Worm (Caenorhabditis elegans) whole organism, late embryonic: Measurements from ENCODE around the gene acl-13.

ENCODE experiments used
- C38D4.7 ChIP-seq: fragments of 200-800 bp; sonication (Bioruptor generic); optimal IDR thresholded peaks from 2 replicates; lab custom pipeline; 2018; ENCODE audit warnings: mild to moderate bottlenecking, missing genetic modification characterization, moderate library complexity, missing compliant biosample characterization
- K09A11.1 ChIP-seq: sonication (generic microtip); optimal IDR thresholded peaks from 2 replicates; lab custom pipeline; 2017; ENCODE audit warnings: antibody characterized with exemption, mild to moderate bottlenecking, missing genetic modification characterization, missing compliant biosample characterization; ENCODE audit not compliant: insufficient read depth
- T23F11.4 ChIP-seq: fragments of 200-800 bp; sonication (Bioruptor generic); optimal IDR thresholded peaks from 2 replicates; lab custom pipeline; 2018; ENCODE audit warnings: mild to moderate bottlenecking, missing genetic modification characterization, missing compliant biosample characterization
- Y22D7AL.16 ChIP-seq: sonication (generic microtip); optimal IDR thresholded peaks from 2 replicates; lab custom pipeline; 2016; ENCODE audit warnings: missing genetic modification characterization, missing compliant biosample characterization
- ahr-1 ChIP-seq: sonication (generic microtip); optimal IDR thresholded peaks from 2 replicates; lab custom pipeline; 2016; ENCODE audit warnings: missing genetic modification characterization, missing compliant biosample characterization
- ama-1 ChIP-seq: fragments of 150-350 bp; optimal IDR thresholded peaks from 2 replicates; lab custom pipeline; 2014
- ceh-14 ChIP-seq: sonication (generic microtip); optimal IDR thresholded peaks from 2 replicates; lab custom pipeline; 2016; ENCODE audit warnings: missing genotype, missing genetic modification characterization, missing compliant biosample characterization
- ceh-18 ChIP-seq: sonication (generic microtip); optimal IDR thresholded peaks from 2 replicates; lab custom pipeline; 2016; ENCODE audit warnings: missing genetic modification characterization, missing compliant biosample characterization
- ceh-19 ChIP-seq: fragments of 200-800 bp; sonication (Bioruptor generic); optimal IDR thresholded peaks from 2 replicates; lab custom pipeline; 2018; ENCODE audit warnings: mild to moderate bottlenecking, missing genetic modification characterization, missing compliant biosample characterization
- ceh-2 ChIP-seq: sonication (generic microtip); optimal IDR thresholded peaks from 2 replicates; lab custom pipeline; 2016; ENCODE audit warnings: missing genotype, missing genetic modification characterization, missing compliant biosample characterization
- ceh-22 ChIP-seq: sonication (generic microtip); optimal IDR thresholded peaks from 2 replicates; lab custom pipeline; 2017; ENCODE audit warnings: missing biosample characterization, missing genetic modification characterization
- ceh-24 ChIP-seq: sonication (generic microtip); optimal IDR thresholded peaks from 2 replicates; lab custom pipeline; 2016; ENCODE audit warnings: mild to moderate bottlenecking, missing genetic modification characterization, missing compliant biosample characterization
- ceh-30 ChIP-seq: fragments of 150-350 bp; optimal IDR thresholded peaks from 2 replicates; lab custom pipeline; 2014; ENCODE audit warnings: missing biosample characterization, missing genetic modification characterization
- ceh-31 ChIP-seq: sonication (generic microtip); optimal IDR thresholded peaks from 2 replicates; lab custom pipeline; 2016; ENCODE audit warnings: missing genetic modification characterization, missing compliant biosample characterization
- ceh-34 ChIP-seq: sonication (generic microtip); optimal IDR thresholded peaks from 2 replicates; lab custom pipeline; 2016; ENCODE audit warnings: mild to moderate bottlenecking, missing genetic modification characterization, missing compliant biosample characterization
- ceh-45 ChIP-seq: fragments of 200-800 bp; sonication (Bioruptor generic); IDR thresholded peaks from 2 replicates; pipeline ENCODE4 v1.3.6; 2022; ENCODE audit warnings: missing genetic modification reagents, missing genetic modification characterization, missing compliant biosample characterization
- ceh-48 ChIP-seq: sonication (generic microtip); optimal IDR thresholded peaks from 2 replicates; lab custom pipeline; 2016; ENCODE audit warnings: missing genetic modification characterization, inconsistent platforms, missing compliant biosample characterization
- ceh-9 ChIP-seq: sonication (generic microtip); optimal IDR thresholded peaks from 2 replicates; lab custom pipeline; 2016; ENCODE audit warnings: mild to moderate bottlenecking, missing genetic modification characterization, inconsistent platforms, missing compliant biosample characterization
- che-1 ChIP-seq: sonication (generic microtip); optimal IDR thresholded peaks from 2 replicates; lab custom pipeline; 2016; ENCODE audit warnings: mild to moderate bottlenecking, missing genetic modification characterization, missing compliant biosample characterization
- dve-1 ChIP-seq: sonication (generic microtip); optimal IDR thresholded peaks from 2 replicates; lab custom pipeline; 2017; ENCODE audit warnings: antibody characterized with exemption, mild to moderate bottlenecking, missing genetic modification characterization, missing compliant biosample characterization
- elt-2 ChIP-seq: sonication (generic microtip); optimal IDR thresholded peaks from 2 replicates; lab custom pipeline; 2016; ENCODE audit warnings: missing genetic modification reagents, missing genetic modification characterization, missing compliant biosample characterization
- elt-4 ChIP-seq: sonication (generic microtip); optimal IDR thresholded peaks from 2 replicates; lab custom pipeline; 2016; ENCODE audit warnings: missing genetic modification characterization, missing compliant biosample characterization
- ets-4 ChIP-seq: sonication (generic microtip); optimal IDR thresholded peaks from 2 replicates; lab custom pipeline; 2016; ENCODE audit warnings: missing genetic modification characterization, missing compliant biosample characterization
- eyg-1 ChIP-seq: sonication (generic microtip); optimal IDR thresholded peaks from 2 replicates; lab custom pipeline; 2016; ENCODE audit warnings: missing genotype, missing genetic modification characterization, missing compliant biosample characterization
- fax-1 ChIP-seq: sonication (generic microtip); optimal IDR thresholded peaks from 2 replicates; lab custom pipeline; 2016; ENCODE audit warnings: missing genotype, missing genetic modification characterization, missing compliant biosample characterization
- fkh-10 ChIP-seq: fragments of 150-350 bp; optimal IDR thresholded peaks from 2 replicates; lab custom pipeline; 2014; ENCODE audit warnings: missing biosample characterization, missing genetic modification reagents, missing genetic modification characterization
- gmeb-2 ChIP-seq: sonication (generic microtip); optimal IDR thresholded peaks from 2 replicates; lab custom pipeline; 2016; ENCODE audit warnings: missing genetic modification characterization, inconsistent platforms, missing compliant biosample characterization
- hlh-13 ChIP-seq: fragments of 200-800 bp; sonication (Bioruptor generic); optimal IDR thresholded peaks from 2 replicates; lab custom pipeline; 2018; ENCODE audit warnings: mild to moderate bottlenecking, missing genetic modification characterization, missing compliant biosample characterization
- hlh-30 ChIP-seq: sonication (generic microtip); optimal IDR thresholded peaks from 2 replicates; lab custom pipeline; 2017; ENCODE audit warnings: antibody characterized with exemption, missing genetic modification characterization, missing compliant biosample characterization; ENCODE audit not compliant: insufficient read depth
- hlh-6 ChIP-seq: sonication (generic microtip); optimal IDR thresholded peaks from 2 replicates; lab custom pipeline; 2016; ENCODE audit warnings: missing genotype, missing genetic modification characterization, missing compliant biosample characterization
- lin-11 ChIP-seq: fragments of 200-800 bp; sonication (Bioruptor generic); optimal IDR thresholded peaks from 2 replicates; lab custom pipeline; 2018; ENCODE audit warnings: mild to moderate bottlenecking, missing genetic modification characterization, missing compliant biosample characterization
- mec-3 ChIP-seq: sonication (generic microtip); optimal IDR thresholded peaks from 2 replicates; lab custom pipeline; 2016; ENCODE audit warnings: borderline replicate concordance, missing genetic modification characterization, missing compliant biosample characterization
- nfya-1 ChIP-seq: sonication (generic microtip); optimal IDR thresholded peaks from 2 replicates; lab custom pipeline; 2017; ENCODE audit warnings: missing genetic modification characterization, mild to moderate bottlenecking, missing compliant biosample characterization, antibody characterized with exemption, moderate library complexity
- nhr-11 ChIP-seq: fragments of 150-350 bp; optimal IDR thresholded peaks from 2 replicates; lab custom pipeline; 2014; ENCODE audit warnings: missing biosample characterization, missing genetic modification characterization
- nhr-232 ChIP-seq: sonication (generic microtip); optimal IDR thresholded peaks from 2 replicates; lab custom pipeline; 2016; ENCODE audit warnings: missing genetic modification characterization, missing compliant biosample characterization
- npax-4 ChIP-seq: sonication (generic microtip); optimal IDR thresholded peaks from 2 replicates; lab custom pipeline; 2016; ENCODE audit warnings: missing genetic modification characterization, missing compliant biosample characterization
- pag-3 ChIP-seq: sonication (generic microtip); optimal IDR thresholded peaks from 2 replicates; lab custom pipeline; 2016; ENCODE audit warnings: missing compliant biosample characterization, missing genetic modification characterization, borderline replicate concordance
- pat-9 ChIP-seq: fragments of 200-800 bp; sonication (Bioruptor generic); optimal IDR thresholded peaks from 2 replicates; lab custom pipeline; 2018; ENCODE audit warnings: mild to moderate bottlenecking, missing genetic modification characterization, moderate library complexity, missing compliant biosample characterization
- pax-1 ChIP-seq: fragments of 150-350 bp; optimal IDR thresholded peaks from 2 replicates; lab custom pipeline; 2014; ENCODE audit warnings: missing biosample characterization, missing genetic modification characterization
- pha-2 ChIP-seq: sonication (generic microtip); optimal IDR thresholded peaks from 2 replicates; lab custom pipeline; 2017; ENCODE audit warnings: mild to moderate bottlenecking, missing genetic modification characterization, missing compliant biosample characterization
- pqm-1 ChIP-seq: sonication (generic microtip); optimal IDR thresholded peaks from 2 replicates; lab custom pipeline; 2016; ENCODE audit warnings: missing genetic modification characterization, missing compliant biosample characterization
- ref-2 ChIP-seq: sonication (generic microtip); optimal IDR thresholded peaks from 2 replicates; lab custom pipeline; 2016; ENCODE audit warnings: missing genetic modification characterization, missing compliant biosample characterization
- sdc-2 ChIP-seq: sonication (generic microtip); optimal IDR thresholded peaks from 2 replicates; lab custom pipeline; 2016; ENCODE audit warnings: missing genotype, missing genetic modification characterization, missing compliant biosample characterization
- sox-4 ChIP-seq: sonication (generic microtip); optimal IDR thresholded peaks from 2 replicates; lab custom pipeline; 2017; ENCODE audit warnings: mild to moderate bottlenecking, missing genetic modification characterization, inconsistent platforms, missing compliant biosample characterization
- syd-9 ChIP-seq: sonication (generic microtip); optimal IDR thresholded peaks from 2 replicates; lab custom pipeline; 2016; ENCODE audit warnings: mild to moderate bottlenecking, missing genetic modification characterization, moderate library complexity, missing compliant biosample characterization
- ttx-3 ChIP-seq: sonication (generic microtip); optimal IDR thresholded peaks from 2 replicates; lab custom pipeline; 2016; ENCODE audit warnings: missing genetic modification reagents, missing genetic modification characterization, missing compliant biosample characterization
- unc-42 ChIP-seq: sonication (generic microtip); optimal IDR thresholded peaks from 2 replicates; lab custom pipeline; 2016; ENCODE audit warnings: missing genotype, missing genetic modification characterization, missing compliant biosample characterization
- unc-55 ChIP-seq: sonication (generic microtip); optimal IDR thresholded peaks from 2 replicates; lab custom pipeline; 2017; ENCODE audit warnings: missing biosample characterization, missing genetic modification reagents, missing genetic modification characterization

acl-13 gene

DNA sequence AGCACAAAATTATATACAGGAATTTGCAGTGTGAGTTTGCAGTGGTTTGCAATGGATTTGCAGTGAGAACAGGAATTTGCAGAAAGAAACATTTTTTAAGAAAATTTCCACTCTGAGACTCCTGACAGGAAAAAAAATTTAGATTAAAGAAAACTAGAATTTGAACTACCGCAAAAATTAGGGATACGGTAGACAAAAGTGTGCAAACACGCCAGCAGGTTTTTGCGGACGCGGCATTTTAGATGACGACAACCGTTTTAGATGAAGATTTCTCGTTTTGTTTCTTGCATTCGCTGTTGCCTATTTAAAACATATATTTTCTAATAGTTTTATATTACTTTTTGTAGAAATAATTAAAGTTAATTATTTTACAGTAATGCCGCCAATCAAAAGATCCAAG is 38.4 kb upstream of the acl-13 start, which contains the start of gene wdr-46:
TSS of gene wdr-46 (plus strand) at position 375 of the 400 bp plus-strand sequence.
- TF ChIP-seq unc-55 (GFP tag; lab: Kevin White, UChicago) (peak; percentile 38), ceh-22 (tag; lab: Kevin White, UChicago) (no peak), syd-9 (tag; lab: Kevin White, UChicago) (no peak), ceh-24 (tag; lab: Kevin White, UChicago) (no peak), ceh-19 (GFP tag; lab: Kevin White, UChicago) (no peak), ceh-18 (tag; lab: Kevin White, UChicago) (no peak), eyg-1 (no peak), ttx-3 (tag; lab: Kevin White, UChicago) (no peak), ceh-31 (tag; lab: Kevin White, UChicago) (peak; percentile 38), nhr-11 (tag; lab: Kevin White, UChicago) (no peak), sdc-2 (tag; lab: Kevin White, UChicago) (no peak), ceh-9 (tag; lab: Kevin White, UChicago) (no peak), Y22D7AL.16 (no peak), hlh-30 (tag; lab: Kevin White, UChicago) (no peak), fax-1 (no peak), ahr-1 (tag; lab: Kevin White, UChicago) (no peak), npax-4 (no peak), lin-11 (no peak), C38D4.7 (GFP tag; lab: Kevin White, UChicago) (no peak), elt-4 (tag; lab: Kevin White, UChicago) (no peak), ama-1 (no peak), ceh-30 (tag; lab: Kevin White, UChicago) (peak; percentile 20), fkh-10 (GFP tag; lab: Kevin White, UChicago) (no peak), ets-4 (tag; lab: Kevin White, UChicago) (no peak), pha-2 (tag; lab: Kevin White, UChicago) (no peak), nhr-232 (tag; lab: Kevin White, UChicago) (no peak), K09A11.1 (tag; lab: Kevin White, UChicago) (peak; percentile 9), mec-3 (no peak), pag-3 (no peak), pat-9 (tag; lab: Kevin White, UChicago) (no peak), che-1 (tag; lab: Kevin White, UChicago) (no peak), gmeb-2 (tag; lab: Kevin White, UChicago) (no peak), pax-1 (tag; lab: Kevin White, UChicago) (peak; percentile 42), ceh-45 (GFP tag; lab: Robert Waterston, UW) (no peak), nfya-1 (tag; lab: Kevin White, UChicago) (peak; percentile 79), ceh-34 (no peak), unc-42 (tag; lab: Kevin White, UChicago) (peak; percentile 43), hlh-13 (GFP tag; lab: Kevin White, UChicago) (no peak), ceh-2 (tag; lab: Kevin White, UChicago) (no peak), ceh-14 (tag; lab: Kevin White, UChicago) (no peak), dve-1 (tag; lab: Kevin White, UChicago) (no peak), ceh-48 (tag; lab: Kevin White, UChicago) (no peak), hlh-6 (no peak), T23F11.4 (GFP tag; lab: Kevin White, UChicago) (no peak), sox-4 (tag; lab: Kevin White, UChicago) (no peak), ref-2 (tag; lab: Kevin White, UChicago) (no peak), elt-2 (tag; lab: Kevin White, UChicago) (peak; percentile 44), pqm-1 (tag; lab: Kevin White, UChicago) (no peak)
